Worm (Caenorhabditis elegans) whole organism, late embryonic: ENCODE data around the gene Y45F10D.2.

Experiments used
- C08G9.2 ChIP-seq: sonication (generic microtip); optimal IDR thresholded peaks from 2 replicates; lab custom pipeline; 2016; ENCODE audit warnings: mild to moderate bottlenecking, missing genetic modification characterization, moderate library complexity, missing compliant biosample characterization
- C38D4.7 ChIP-seq: fragments of 200-800 bp; sonication (Bioruptor generic); optimal IDR thresholded peaks from 2 replicates; lab custom pipeline; 2018; ENCODE audit warnings: mild to moderate bottlenecking, missing genetic modification characterization, moderate library complexity, missing compliant biosample characterization
- T23F11.4 ChIP-seq: fragments of 200-800 bp; sonication (Bioruptor generic); optimal IDR thresholded peaks from 2 replicates; lab custom pipeline; 2018; ENCODE audit warnings: mild to moderate bottlenecking, missing genetic modification characterization, missing compliant biosample characterization
- ama-1 ChIP-seq: fragments of 150-350 bp; optimal IDR thresholded peaks from 2 replicates; lab custom pipeline; 2014
- ceh-14 ChIP-seq: sonication (generic microtip); optimal IDR thresholded peaks from 2 replicates; lab custom pipeline; 2016; ENCODE audit warnings: missing genotype, missing genetic modification characterization, missing compliant biosample characterization
- ceh-18 ChIP-seq: sonication (generic microtip); optimal IDR thresholded peaks from 2 replicates; lab custom pipeline; 2016; ENCODE audit warnings: missing genetic modification characterization, missing compliant biosample characterization
- ceh-2 ChIP-seq: sonication (generic microtip); optimal IDR thresholded peaks from 2 replicates; lab custom pipeline; 2016; ENCODE audit warnings: missing genotype, missing genetic modification characterization, missing compliant biosample characterization
- ceh-31 ChIP-seq: sonication (generic microtip); optimal IDR thresholded peaks from 2 replicates; lab custom pipeline; 2016; ENCODE audit warnings: missing genetic modification characterization, missing compliant biosample characterization
- ceh-45 ChIP-seq: fragments of 200-800 bp; sonication (Bioruptor generic); IDR thresholded peaks from 2 replicates; pipeline ENCODE4 v1.3.6; 2022; ENCODE audit warnings: missing genetic modification reagents, missing genetic modification characterization, missing compliant biosample characterization
- ceh-48 ChIP-seq: sonication (generic microtip); optimal IDR thresholded peaks from 2 replicates; lab custom pipeline; 2016; ENCODE audit warnings: missing genetic modification characterization, inconsistent platforms, missing compliant biosample characterization
- ceh-6 ChIP-seq: fragments of 200-800 bp; sonication (Bioruptor generic); optimal IDR thresholded peaks from 2 replicates; lab custom pipeline; 2018; ENCODE audit warnings: mild to moderate bottlenecking, missing genetic modification characterization, missing compliant biosample characterization
- che-1 ChIP-seq: sonication (generic microtip); optimal IDR thresholded peaks from 2 replicates; lab custom pipeline; 2016; ENCODE audit warnings: mild to moderate bottlenecking, missing genetic modification characterization, missing compliant biosample characterization
- dmd-4 ChIP-seq: sonication (generic microtip); optimal IDR thresholded peaks from 2 replicates; lab custom pipeline; 2016; ENCODE audit warnings: borderline replicate concordance, missing genetic modification characterization, missing compliant biosample characterization
- dve-1 ChIP-seq: sonication (generic microtip); optimal IDR thresholded peaks from 2 replicates; lab custom pipeline; 2017; ENCODE audit warnings: antibody characterized with exemption, mild to moderate bottlenecking, missing genetic modification characterization, missing compliant biosample characterization
- elt-2 ChIP-seq: sonication (generic microtip); optimal IDR thresholded peaks from 2 replicates; lab custom pipeline; 2016; ENCODE audit warnings: missing genetic modification reagents, missing genetic modification characterization, missing compliant biosample characterization
- eyg-1 ChIP-seq: sonication (generic microtip); optimal IDR thresholded peaks from 2 replicates; lab custom pipeline; 2016; ENCODE audit warnings: missing genotype, missing genetic modification characterization, missing compliant biosample characterization
- fkh-6 ChIP-seq: sonication (generic microtip); optimal IDR thresholded peaks from 2 replicates; lab custom pipeline; 2016; ENCODE audit warnings: missing genetic modification characterization, missing compliant biosample characterization
- hlh-15 ChIP-seq: sonication (generic microtip); optimal IDR thresholded peaks from 2 replicates; lab custom pipeline; 2016; ENCODE audit warnings: missing genetic modification characterization, missing compliant biosample characterization
- hlh-30 ChIP-seq: sonication (generic microtip); optimal IDR thresholded peaks from 2 replicates; lab custom pipeline; 2017; ENCODE audit warnings: antibody characterized with exemption, missing genetic modification characterization, missing compliant biosample characterization; ENCODE audit not compliant: insufficient read depth
- hlh-8 ChIP-seq: sonication (generic microtip); optimal IDR thresholded peaks from 2 replicates; lab custom pipeline; 2016; ENCODE audit warnings: missing genotype, missing genetic modification characterization, missing compliant biosample characterization
- lin-11 ChIP-seq: fragments of 200-800 bp; sonication (Bioruptor generic); optimal IDR thresholded peaks from 2 replicates; lab custom pipeline; 2018; ENCODE audit warnings: mild to moderate bottlenecking, missing genetic modification characterization, missing compliant biosample characterization
- madf-2 ChIP-seq: sonication (generic microtip); optimal IDR thresholded peaks from 2 replicates; lab custom pipeline; 2017; ENCODE audit warnings: missing genetic modification characterization, missing compliant biosample characterization
- nfya-1 ChIP-seq: sonication (generic microtip); optimal IDR thresholded peaks from 2 replicates; lab custom pipeline; 2017; ENCODE audit warnings: missing genetic modification characterization, mild to moderate bottlenecking, missing compliant biosample characterization, antibody characterized with exemption, moderate library complexity
- npax-4 ChIP-seq: sonication (generic microtip); optimal IDR thresholded peaks from 2 replicates; lab custom pipeline; 2016; ENCODE audit warnings: missing genetic modification characterization, missing compliant biosample characterization
- pat-9 ChIP-seq: fragments of 200-800 bp; sonication (Bioruptor generic); optimal IDR thresholded peaks from 2 replicates; lab custom pipeline; 2018; ENCODE audit warnings: mild to moderate bottlenecking, missing genetic modification characterization, moderate library complexity, missing compliant biosample characterization
- pax-1 ChIP-seq: fragments of 150-350 bp; optimal IDR thresholded peaks from 2 replicates; lab custom pipeline; 2014; ENCODE audit warnings: missing biosample characterization, missing genetic modification characterization
- pha-4 ChIP-seq: fragments of 150-350 bp; optimal IDR thresholded peaks from 2 replicates; lab custom pipeline; 2018; ENCODE audit warnings: missing biosample characterization, missing genetic modification reagents, missing genetic modification characterization
- rnt-1 ChIP-seq: sonication (generic microtip); optimal IDR thresholded peaks from 2 replicates; lab custom pipeline; 2016; ENCODE audit warnings: missing genetic modification characterization, missing compliant biosample characterization
- sox-2 ChIP-seq: fragments of 200-800 bp; sonication (Bioruptor generic); IDR thresholded peaks from 2 replicates; pipeline ENCODE4 v1.3.6; 2022; ENCODE audit warnings: missing genetic modification reagents, missing genetic modification characterization, missing compliant biosample characterization
- tbx-2 ChIP-seq: sonication (generic microtip); optimal IDR thresholded peaks from 2 replicates; lab custom pipeline; 2016; ENCODE audit warnings: missing genetic modification characterization, missing compliant biosample characterization
- tbx-7 ChIP-seq: sonication (generic microtip); optimal IDR thresholded peaks from 2 replicates; lab custom pipeline; 2016; ENCODE audit warnings: missing genotype, missing genetic modification characterization, missing compliant biosample characterization
- unc-55 ChIP-seq: sonication (generic microtip); optimal IDR thresholded peaks from 2 replicates; lab custom pipeline; 2017; ENCODE audit warnings: missing biosample characterization, missing genetic modification reagents, missing genetic modification characterization

Y45F10D.2 gene

ce11 chrIV:13788652-13789051, 14.2 kb upstream of the Y45F10D.2 start, which contains the start of the genes sas-6 and Y45F10D.7 (continued):
- TF ChIP-seq nfya-1 (tag; lab: Kevin White, UChicago) (peak; percentile 80), rnt-1 (tag; lab: Kevin White, UChicago) (no peak), hlh-15 (tag; lab: Kevin White, UChicago) (no peak), ceh-14 (no peak), dmd-4 (no peak), ceh-6 (GFP tag; lab: Kevin White, UChicago) (no peak), T23F11.4 (GFP tag; lab: Kevin White, UChicago) (no peak), npax-4 (peak; percentile 32), lin-11 (no peak), C08G9.2 (tag; lab: Kevin White, UChicago) (peak; percentile 15), eyg-1 (no peak), pax-1 (tag; lab: Kevin White, UChicago) (no peak), che-1 (tag; lab: Kevin White, UChicago) (no peak), ceh-18 (tag; lab: Kevin White, UChicago) (peak; percentile 13), elt-2 (tag; lab: Kevin White, UChicago) (peak; percentile 55)

- TF ChIP-seq ceh-48 (tag; lab: Kevin White, UChicago) (peak; percentile 42), pat-9 (tag; lab: Kevin White, UChicago) (no peak)
Measured at ce11 chrIV:13786690-13787089, 12.2 kb upstream of the Y45F10D.2 start, which contains the start of gene icap-1. TSS of gene icap-1 (minus strand) at chrIV:13786961.

ce11 chrIV:13785545-13785944, 11.1 kb upstream of the Y45F10D.2 start, which contains the start of gene lact-9:
TSS of gene lact-9 (minus strand) at chrIV:13785645.
- TF ChIP-seq sox-2 (GFP tag; lab: Robert Waterston, UW) (no peak), hlh-8 (tag; lab: Kevin White, UChicago) (no peak), ceh-45 (GFP tag; lab: Robert Waterston, UW) (no peak), tbx-2 (tag; lab: Kevin White, UChicago) (no peak), dve-1 (tag; lab: Kevin White, UChicago) (no peak), ceh-6 (GFP tag; lab: Kevin White, UChicago) (no peak), fkh-6 (tag; lab: Kevin White, UChicago) (no peak), unc-55 (no peak), eyg-1 (no peak)
- TF ChIP-seq, all 69 proteins: peak for 0

ce11 chrIV:13784774-13785173, 10.3 kb upstream of the Y45F10D.2 start:
- no peak for TF ChIP-seq ceh-45 (GFP tag; lab: Robert Waterston, UW)
- TF ChIP-seq C38D4.7, result no peak
- TF ChIP-seq madf-2 (tag; lab: Kevin White, UChicago), result no peak
- no peak for TF ChIP-seq nfya-1 (tag; lab: Kevin White, UChicago)
- TF ChIP-seq pha-4 (tag; lab: Kevin White, UChicago), result no peak
- TF ChIP-seq ceh-31 (tag; lab: Kevin White, UChicago), result no peak
- no peak for TF ChIP-seq ama-1
- TF ChIP-seq tbx-2 (tag; lab: Kevin White, UChicago), result no peak

ce11 chrIV:13783237-13784012, 8.9 kb upstream of the Y45F10D.2 start, which contains the start of gene iscu-1:
TSS of gene iscu-1 (plus strand) at chrIV:13783962.
- peak; percentile 83 for TF ChIP-seq hlh-30 (tag; lab: Kevin White, UChicago)
- no peak for TF ChIP-seq fkh-6 (tag; lab: Kevin White, UChicago)
- TF ChIP-seq hlh-8 (tag; lab: Kevin White, UChicago), result no peak
- TF ChIP-seq tbx-2 (tag; lab: Kevin White, UChicago), result peak; percentile 61
- TF ChIP-seq ceh-31 (tag; lab: Kevin White, UChicago), result peak; percentile 52
- TF ChIP-seq tbx-7 (tag; lab: Kevin White, UChicago), result peak; percentile 11
- TF ChIP-seq ceh-2, result peak; percentile 5
- peak; percentile 53 for TF ChIP-seq C08G9.2 (tag; lab: Kevin White, UChicago)
- TF ChIP-seq, all 69 proteins: peak for 6
